Worm (Caenorhabditis elegans) whole organism, L4 larva: ENCODE data around the gene dph-3.

ENCODE experiments used
- D1046.2 ChIP-seq: fragments of 200-800 bp; sonication (Bioruptor generic); IDR thresholded peaks from 2 replicates; pipeline ENCODE4 v1.3.6; 2022; ENCODE audit warnings: missing genetic modification characterization, missing compliant biosample characterization
- R02D3.7 ChIP-seq: fragments of 150-350 bp; sonication (generic microtip); optimal IDR thresholded peaks from 3 replicates; lab custom pipeline; 2014; ENCODE audit warnings: missing biosample characterization, missing genetic modification characterization
- T20F7.1 ChIP-seq: fragments of 200-800 bp; sonication (Bioruptor generic); optimal IDR thresholded peaks from 2 replicates; lab custom pipeline; 2018; ENCODE audit warnings: mild to moderate bottlenecking, missing genetic modification characterization, missing compliant biosample characterization
- T26A8.4 ChIP-seq: fragments of 200-800 bp; sonication (Bioruptor generic); IDR thresholded peaks from 2 replicates; pipeline ENCODE4 v1.3.6; 2022; ENCODE audit warnings: missing genetic modification characterization, missing compliant biosample characterization
- ZK337.2 ChIP-seq: fragments of 200-800 bp; sonication (Bioruptor generic); IDR thresholded peaks from 2 replicates; pipeline ENCODE4 v1.3.6; 2022; ENCODE audit warnings: missing genetic modification reagents, missing genetic modification characterization, missing compliant biosample characterization
- ZK546.5 ChIP-seq, 2 experiments: sonication (generic microtip); optimal IDR thresholded peaks; 2 replicates each; lab custom pipeline; 2017; ENCODE audit warnings: missing biosample characterization in 2 of 2, missing genetic modification characterization in 2 of 2
- attf-4 ChIP-seq: sonication (generic microtip); optimal IDR thresholded peaks from 3 replicates; lab custom pipeline; 2017; ENCODE audit warnings: missing biosample characterization, missing genetic modification characterization
- ceh-28 ChIP-seq: fragments of 150-350 bp; optimal IDR thresholded peaks from 2 replicates; lab custom pipeline; 2014; ENCODE audit warnings: missing biosample characterization, missing genetic modification reagents, missing genetic modification characterization
- ceh-32 ChIP-seq: sonication (generic microtip); optimal IDR thresholded peaks from 2 replicates; lab custom pipeline; 2016; ENCODE audit warnings: mild to moderate bottlenecking, missing genetic modification characterization, missing compliant biosample characterization; ENCODE audit not compliant: poor library complexity
- ceh-82 ChIP-seq: sonication (generic microtip); optimal IDR thresholded peaks from 2 replicates; lab custom pipeline; 2017; ENCODE audit warnings: missing biosample characterization, missing genetic modification characterization
- ces-1 ChIP-seq: fragments of 150-350 bp; sonication (generic microtip); optimal IDR thresholded peaks from 4 replicates; lab custom pipeline; 2014; ENCODE audit warnings: missing biosample characterization, missing genetic modification reagents, missing genetic modification characterization
- ctbp-1 ChIP-seq: fragments of 200-800 bp; sonication (Bioruptor generic); IDR thresholded peaks from 2 replicates; pipeline ENCODE4 v1.3.6; 2022; ENCODE audit warnings: missing genetic modification reagents, missing genetic modification characterization, missing compliant biosample characterization
- daf-12 ChIP-seq: fragments of 150-350 bp; optimal IDR thresholded peaks from 2 replicates; lab custom pipeline; 2014; ENCODE audit warnings: missing biosample characterization, missing genetic modification reagents, missing genetic modification characterization
- daf-19 ChIP-seq: fragments of 200-800 bp; sonication (Bioruptor generic); conservative IDR thresholded peaks from 2 replicates; pipeline ENCODE4 v1.3.6; 2022; ENCODE audit warnings: missing genetic modification characterization, missing compliant biosample characterization
- daf-8 ChIP-seq: fragments of 200-800 bp; sonication (Bioruptor generic); IDR thresholded peaks from 2 replicates; pipeline ENCODE4 v1.3.6; 2022; ENCODE audit warnings: missing genetic modification characterization, missing compliant biosample characterization
- dmd-6 ChIP-seq: fragments of 200-800 bp; sonication (Bioruptor generic); IDR thresholded peaks from 2 replicates; pipeline ENCODE4 v1.3.6; 2022; ENCODE audit warnings: missing genetic modification reagents, missing genetic modification characterization, missing compliant biosample characterization
- dpl-1 ChIP-seq: fragments of 150-350 bp; optimal IDR thresholded peaks from 2 replicates; lab custom pipeline; 2014; ENCODE audit warnings: missing biosample characterization, missing genetic modification reagents, missing genetic modification characterization
- duxl-1 ChIP-seq: sonication (generic microtip); optimal IDR thresholded peaks from 2 replicates; lab custom pipeline; 2016; ENCODE audit warnings: mild to moderate bottlenecking, missing genetic modification characterization, moderate library complexity, missing compliant biosample characterization; ENCODE audit not compliant: poor library complexity
- dve-1 ChIP-seq: sonication (generic microtip); optimal IDR thresholded peaks from 2 replicates; lab custom pipeline; 2017; ENCODE audit warnings: antibody characterized with exemption, mild to moderate bottlenecking, missing genetic modification characterization, missing compliant biosample characterization; ENCODE audit not compliant: insufficient read depth
- egl-27 ChIP-seq: sonication (generic microtip); optimal IDR thresholded peaks from 3 replicates; lab custom pipeline; 2017; ENCODE audit warnings: missing biosample characterization, missing genetic modification reagents, missing genetic modification characterization
- fkh-10 ChIP-seq: fragments of 150-350 bp; optimal IDR thresholded peaks from 2 replicates; lab custom pipeline; 2014; ENCODE audit warnings: missing biosample characterization, missing genetic modification reagents, missing genetic modification characterization
- fos-1 ChIP-seq: fragments of 150-350 bp; optimal IDR thresholded peaks from 2 replicates; lab custom pipeline; 2014; ENCODE audit warnings: missing biosample characterization, missing genetic modification characterization
- hif-1 ChIP-seq, 2 experiments: sonication (generic microtip); optimal IDR thresholded peaks; 2 replicates each; lab custom pipeline; 2016 to 2017; ENCODE audit warnings: missing compliant biosample characterization in 2 of 2, missing genetic modification characterization in 2 of 2, missing genetic modification reagents in 2 of 2, missing genotype in 2 of 2, mild to moderate bottlenecking in 1 of 2
- hlh-11 ChIP-seq: fragments of 200-800 bp; sonication (Bioruptor generic); optimal IDR thresholded peaks from 2 replicates; lab custom pipeline; 2018; ENCODE audit warnings: mild to moderate bottlenecking, missing genetic modification characterization, missing compliant biosample characterization
- hlh-30 ChIP-seq: sonication (generic microtip); optimal IDR thresholded peaks from 2 replicates; lab custom pipeline; 2017; ENCODE audit warnings: antibody characterized with exemption, mild to moderate bottlenecking, missing genetic modification characterization, missing compliant biosample characterization; ENCODE audit not compliant: insufficient read depth
- hmg-1.1 ChIP-seq: fragments of 200-800 bp; sonication (Bioruptor generic); IDR thresholded peaks from 2 replicates; pipeline ENCODE4 v1.3.6; 2022; ENCODE audit warnings: missing genetic modification reagents, missing genetic modification characterization, missing compliant biosample characterization
- lim-7 ChIP-seq: fragments of 200-800 bp; sonication (Bioruptor generic); IDR thresholded peaks from 2 replicates; pipeline ENCODE4 v1.3.6; 2022; ENCODE audit warnings: missing genetic modification characterization, missing compliant biosample characterization
- lin-1 ChIP-seq: fragments of 200-800 bp; sonication (Bioruptor generic); IDR thresholded peaks from 2 replicates; pipeline ENCODE4 v1.3.6; 2022; ENCODE audit warnings: missing genetic modification reagents, missing genetic modification characterization, missing compliant biosample characterization
- lin-38 ChIP-seq: fragments of 200-800 bp; sonication (Bioruptor generic); IDR thresholded peaks from 2 replicates; pipeline ENCODE4 v1.3.6; 2022; ENCODE audit warnings: missing genetic modification reagents, missing genetic modification characterization, missing compliant biosample characterization
- lsy-2 ChIP-seq, 2 experiments: fragments of 150-350 bp in 1 of 2; sonication (generic microtip) in 1 of 2; optimal IDR thresholded peaks; 2 replicates each; lab custom pipeline; 2014 to 2017; ENCODE audit warnings: missing biosample characterization in 2 of 2, missing genetic modification characterization in 2 of 2
- madf-9 ChIP-seq: fragments of 200-800 bp; sonication (Bioruptor generic); conservative IDR thresholded peaks from 2 replicates; pipeline ENCODE4 v1.3.6; 2022; ENCODE audit warnings: missing genetic modification reagents, missing genetic modification characterization, missing compliant biosample characterization
- mdl-1 ChIP-seq, 2 experiments: fragments of 150-350 bp in 1 of 2; sonication (generic microtip) in 1 of 2; optimal IDR thresholded peaks; 2 replicates each; lab custom pipeline; 2014 to 2017; ENCODE audit warnings: missing biosample characterization in 2 of 2, missing genetic modification characterization in 2 of 2
- mep-1 ChIP-seq: fragments of 150-350 bp; sonication (generic microtip); optimal IDR thresholded peaks from 3 replicates; lab custom pipeline; 2014; ENCODE audit warnings: missing biosample characterization, missing genetic modification characterization
- mxl-2 ChIP-seq: fragments of 200-800 bp; sonication (Bioruptor generic); conservative IDR thresholded peaks from 2 replicates; pipeline ENCODE4 v1.3.6; 2022; ENCODE audit warnings: missing genetic modification reagents, missing genetic modification characterization, missing compliant biosample characterization
- mxl-3 ChIP-seq: fragments of 200-800 bp; sonication (Bioruptor generic); optimal IDR thresholded peaks from 2 replicates; lab custom pipeline; 2018; ENCODE audit warnings: mild to moderate bottlenecking, missing genetic modification characterization, missing compliant biosample characterization
- nhr-102 ChIP-seq: sonication (generic microtip); optimal IDR thresholded peaks from 2 replicates; lab custom pipeline; 2016; ENCODE audit warnings: mild to moderate bottlenecking, missing genetic modification characterization, moderate library complexity, missing compliant biosample characterization
- nhr-11 ChIP-seq: fragments of 150-350 bp; optimal IDR thresholded peaks from 2 replicates; lab custom pipeline; 2014; ENCODE audit warnings: missing biosample characterization, missing genetic modification characterization
- nhr-25 ChIP-seq: sonication (generic microtip); optimal IDR thresholded peaks from 2 replicates; lab custom pipeline; 2017; ENCODE audit warnings: missing genetic modification characterization, mild to moderate bottlenecking, missing compliant biosample characterization, antibody characterized with exemption, moderate library complexity, borderline replicate concordance; ENCODE audit not compliant: insufficient read depth
- nhr-28 ChIP-seq: fragments of 150-350 bp; optimal IDR thresholded peaks from 2 replicates; lab custom pipeline; 2014; ENCODE audit warnings: missing biosample characterization, missing genetic modification characterization
- nhr-48 ChIP-seq: sonication (generic microtip); optimal IDR thresholded peaks from 2 replicates; lab custom pipeline; 2016; ENCODE audit warnings: mild to moderate bottlenecking, missing genetic modification characterization, missing compliant biosample characterization
- nhr-77 ChIP-seq: fragments of 150-350 bp; optimal IDR thresholded peaks from 2 replicates; lab custom pipeline; 2014; ENCODE audit warnings: missing biosample characterization, missing genetic modification characterization
- pqm-1 ChIP-seq: sonication (generic microtip); optimal IDR thresholded peaks from 2 replicates; lab custom pipeline; 2017; ENCODE audit warnings: missing biosample characterization, missing genetic modification characterization
- rbr-2 ChIP-seq: sonication (generic microtip); optimal IDR thresholded peaks from 2 replicates; lab custom pipeline; 2016; ENCODE audit warnings: missing genotype, missing genetic modification characterization, missing compliant biosample characterization
- snpc-1.2 ChIP-seq: fragments of 200-800 bp; sonication (Bioruptor generic); IDR thresholded peaks from 2 replicates; pipeline ENCODE4 v1.3.6; 2022; ENCODE audit warnings: missing genetic modification reagents, missing genetic modification characterization, missing compliant biosample characterization
- zag-1 ChIP-seq: fragments of 150-350 bp; optimal IDR thresholded peaks from 2 replicates; lab custom pipeline; 2014; ENCODE audit warnings: missing biosample characterization, missing genetic modification characterization
- zip-11 ChIP-seq: fragments of 200-800 bp; sonication (Bioruptor generic); IDR thresholded peaks from 2 replicates; pipeline ENCODE4 v1.3.6; 2022; ENCODE audit warnings: missing genetic modification characterization, missing compliant biosample characterization

Gene dph-3

DNA sequence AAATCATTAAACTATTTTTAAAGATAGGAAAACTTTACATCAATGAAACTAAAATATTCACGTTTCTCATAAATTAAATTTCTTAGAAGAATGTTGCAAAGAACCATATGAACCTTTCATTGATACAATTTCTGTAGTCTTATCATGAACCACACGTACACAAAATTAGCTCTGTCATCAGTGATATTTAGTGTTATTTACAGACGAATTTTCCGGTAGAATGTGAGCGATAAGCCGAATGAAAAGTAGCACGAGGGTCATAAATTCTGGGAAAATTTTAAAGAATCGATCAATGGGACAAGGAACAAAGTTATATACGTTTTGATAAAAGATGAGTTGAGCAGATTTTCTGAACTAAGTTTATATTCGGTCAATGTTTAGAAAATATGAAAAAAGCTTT is 30.4 kb upstream of the dph-3 start (continued):
- no peak for TF ChIP-seq R02D3.7 (tag; lab: Kevin White, UChicago)
- TF ChIP-seq nhr-102 (tag; lab: Kevin White, UChicago) = peak; percentile 23
- no peak for TF ChIP-seq egl-27
- no peak for TF ChIP-seq fos-1 (tag; lab: Kevin White, UChicago)
- TF ChIP-seq zag-1 (tag; lab: Kevin White, UChicago) = no peak
- TF ChIP-seq ZK546.5 (tag; optimal IDR thresholded peaks at IDR 0.05; lab: Kevin White, UChicago) = no peak
- peak; percentile 17 for TF ChIP-seq T20F7.1 (GFP tag; lab: Kevin White, UChicago)
- TF ChIP-seq ZK337.2 (GFP tag; lab: Robert Waterston, UW) = no peak
- TF ChIP-seq ceh-28 (tag; lab: Kevin White, UChicago) = no peak
- no peak for TF ChIP-seq attf-4
- TF ChIP-seq nhr-48 (tag; lab: Kevin White, UChicago) = peak; percentile 27
- peak; percentile 65 for TF ChIP-seq nhr-77 (tag; lab: Kevin White, UChicago)
- peak; percentile 75 for TF ChIP-seq hlh-11 (tag; lab: Kevin White, UChicago)
- TF ChIP-seq dve-1 (tag; lab: Kevin White, UChicago) = peak; percentile 89
- TF ChIP-seq mdl-1 (tag; optimal IDR thresholded peaks at IDR 0.05; lab: Kevin White, UChicago) = peak in 1 of 2 experiments; percentile 70
- TF ChIP-seq rbr-2 (tag; lab: Kevin White, UChicago) = no peak
- no peak for TF ChIP-seq daf-19 (GFP tag; lab: Robert Waterston, UW)

DNA sequence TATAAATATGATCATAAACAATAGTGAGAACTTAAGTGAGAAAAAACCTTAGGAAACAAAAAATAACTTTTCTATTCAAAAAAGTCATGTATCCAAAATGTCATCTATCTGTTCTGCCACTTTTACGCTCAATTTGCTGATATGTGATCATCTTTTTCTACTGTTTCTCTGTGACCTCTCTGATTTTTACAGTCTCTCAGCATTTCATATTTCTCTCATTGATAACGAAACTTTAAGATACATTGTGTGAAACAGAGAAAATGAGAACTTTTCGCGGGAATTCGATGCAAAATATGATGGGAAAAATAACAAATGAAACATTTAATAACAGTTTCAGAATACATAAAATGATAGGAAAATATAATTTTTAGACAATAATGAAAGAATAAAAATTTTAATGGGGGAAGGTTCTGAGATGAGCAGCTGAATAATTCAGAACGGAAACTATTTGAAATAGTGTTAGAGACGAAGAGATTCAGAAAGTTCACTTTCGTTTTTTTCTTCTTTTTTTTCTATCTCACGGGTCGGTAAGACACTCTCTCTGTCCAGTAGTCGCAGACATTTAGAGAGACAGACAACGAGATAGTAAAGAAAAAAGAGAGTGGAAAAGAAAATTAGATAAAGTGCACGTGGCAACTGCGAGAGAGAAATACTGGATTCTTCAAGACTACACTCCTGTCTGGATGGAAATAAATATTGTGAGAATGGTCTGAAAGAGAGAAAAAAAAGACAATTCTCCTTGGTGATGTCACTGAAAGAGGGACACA is 29.5 kb upstream of the dph-3 start:
- TF ChIP-seq zip-11 (GFP tag; lab: Robert Waterston, UW) = no peak
- no peak for TF ChIP-seq madf-9
- TF ChIP-seq lin-38 (GFP tag; lab: Robert Waterston, UW) = no peak; the same call in 1 of the 2 replicates
- TF ChIP-seq pqm-1 (tag; lab: Kevin White, UChicago) = peak; percentile 53
- TF ChIP-seq daf-8 (GFP tag; lab: Robert Waterston, UW) = no peak
- no peak for TF ChIP-seq ceh-82 (tag; lab: Kevin White, UChicago)
- no peak for TF ChIP-seq ceh-32 (tag; lab: Kevin White, UChicago)
- peak; percentile 49; the same call in 1 of the 2 replicates for TF ChIP-seq T26A8.4 (GFP tag; lab: Robert Waterston, UW)
- peak in 1 of 2 experiments; percentile 81 for TF ChIP-seq hif-1 (tag; optimal IDR thresholded peaks at IDR 0.05; lab: Kevin White, UChicago)
- TF ChIP-seq duxl-1 (tag; lab: Kevin White, UChicago) = no peak
- TF ChIP-seq ZK337.2 (GFP tag; lab: Robert Waterston, UW) = no peak
- peak; percentile 39 for TF ChIP-seq lin-1
- TF ChIP-seq nhr-28 = peak; percentile 89
- peak; percentile 9 to 84 for TF ChIP-seq lsy-2 (tag; optimal IDR thresholded peaks at IDR 0.05; lab: Kevin White, UChicago)
- TF ChIP-seq lim-7 (GFP tag; lab: Robert Waterston, UW) = no peak
- TF ChIP-seq mdl-1 (tag; optimal IDR thresholded peaks at IDR 0.05; lab: Kevin White, UChicago) = peak; percentile 94 to 99
- peak; percentile 92 for TF ChIP-seq dmd-6 (GFP tag; lab: Robert Waterston, UW)
- TF ChIP-seq nhr-11 = peak; percentile 62
- 0 out of 2 replicates have a peak, but pooled peaks have one; percentile 9 for TF ChIP-seq mxl-2 (GFP tag; lab: Robert Waterston, UW)
- TF ChIP-seq mep-1 (tag; lab: Kevin White, UChicago) = peak; percentile 73
- peak; percentile 81 for TF ChIP-seq ces-1
- peak; percentile 70; the same call in 1 of the 2 replicates for TF ChIP-seq ctbp-1 (GFP tag; lab: Robert Waterston, UW)
- TF ChIP-seq ceh-28 (tag; lab: Kevin White, UChicago) = no peak
- no peak for TF ChIP-seq D1046.2 (GFP tag; lab: Robert Waterston, UW)
- peak; percentile 31 for TF ChIP-seq dpl-1 (GFP tag; lab: Kevin White, UChicago)
- TF ChIP-seq snpc-1.2 (GFP tag; lab: Robert Waterston, UW) = no peak
- TF ChIP-seq mxl-3 (GFP tag; lab: Kevin White, UChicago) = peak; percentile 93
- TF ChIP-seq nhr-48 (tag; lab: Kevin White, UChicago) = peak; percentile 85
- TF ChIP-seq dve-1 (tag; lab: Kevin White, UChicago) = peak; percentile 74
- peak; percentile 54 for TF ChIP-seq T20F7.1 (GFP tag; lab: Kevin White, UChicago)
- peak; percentile 77 for TF ChIP-seq fkh-10 (GFP tag; lab: Kevin White, UChicago)
- peak; percentile 21 for TF ChIP-seq nhr-25
- no peak for TF ChIP-seq daf-12 (tag; lab: Kevin White, UChicago)
- TF ChIP-seq hmg-1.1 (GFP tag; lab: Robert Waterston, UW) = peak; percentile 56
- TF ChIP-seq hlh-30 (tag; lab: Kevin White, UChicago) = peak; percentile 95
